Worm (Caenorhabditis elegans): ENCODE data around the gene srd-56.

DNA sequence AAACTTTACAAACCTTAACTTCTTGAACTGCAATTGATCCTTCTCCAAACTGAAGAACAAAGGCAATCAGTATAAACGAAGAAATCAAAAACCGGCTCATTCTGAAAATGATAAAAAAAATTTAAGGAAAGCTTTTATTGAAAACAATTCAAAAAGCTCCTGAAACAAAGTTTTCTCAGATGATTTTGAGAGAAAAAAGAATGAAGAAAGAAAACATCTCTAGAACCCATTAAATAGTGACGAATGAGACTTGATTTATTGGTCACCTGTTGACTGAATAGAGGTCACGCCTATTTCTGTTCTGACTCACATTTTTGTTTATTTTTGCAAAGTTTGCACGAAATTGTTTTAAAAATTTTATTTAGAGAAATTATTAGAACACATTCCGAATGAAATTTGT is 8.3 kb upstream of the srd-56 start, which contains the start of gene E04F6.8:
- TF ChIP-seq C06A6.2 (GFP tag; conservative IDR thresholded peaks at IDR 0.05) (no peak), F22D6.2 (tag; optimal IDR thresholded peaks at IDR 0.05) (no peak), repo-1 (tag; optimal IDR thresholded peaks at IDR 0.05) (no peak), unc-62 (GFP tag; optimal IDR thresholded peaks at IDR 0.05) (no peak), ama-1 (optimal IDR thresholded peaks at IDR 0.05) (no peak), ama-1 (GFP tag; optimal IDR thresholded peaks at IDR 0.05) (no peak), ceh-40 (GFP tag; IDR thresholded peaks at IDR 0.05) (no peak), F33H1.4 (GFP tag; IDR thresholded peaks at IDR 0.05) (no peak), Y53F4B.3 (GFP tag; IDR thresholded peaks at IDR 0.05) (no peak), lsy-27 (tag; optimal IDR thresholded peaks at IDR 0.05; ENCODE audit: borderline replicate concordance, insufficient read depth) (no peak), ZK185.1 (tag; optimal IDR thresholded peaks at IDR 0.05; ENCODE audit: poor library complexity, severe bottlenecking) (no peak), F55B11.4 (tag; optimal IDR thresholded peaks at IDR 0.05; ENCODE audit: borderline replicate concordance, insufficient read depth) (no peak), nhr-120 (GFP tag; IDR thresholded peaks at IDR 0.05) (no peak), pbrm-1 (GFP tag; IDR thresholded peaks at IDR 0.05) (no peak)
